Worm (Caenorhabditis elegans) whole organism, late embryonic: ENCODE measurements around the gene srj-22.
A peak's percentile ranks its signal among the peaks of the same experiment; 100 is the strongest.

Experiments used
- ama-1 ChIP-seq: fragments of 150-350 bp; optimal IDR thresholded peaks from 2 replicates; lab custom pipeline; 2014
- ceh-48 ChIP-seq: sonication (generic microtip); optimal IDR thresholded peaks from 2 replicates; lab custom pipeline; 2016; ENCODE audit warnings: missing genetic modification characterization, inconsistent platforms, missing compliant biosample characterization
- hlh-30 ChIP-seq: sonication (generic microtip); optimal IDR thresholded peaks from 2 replicates; lab custom pipeline; 2017; ENCODE audit warnings: antibody characterized with exemption, missing genetic modification characterization, missing compliant biosample characterization; ENCODE audit not compliant: insufficient read depth
- mec-3 ChIP-seq: sonication (generic microtip); optimal IDR thresholded peaks from 2 replicates; lab custom pipeline; 2016; ENCODE audit warnings: borderline replicate concordance, missing genetic modification characterization, missing compliant biosample characterization
- pqm-1 ChIP-seq: sonication (generic microtip); optimal IDR thresholded peaks from 2 replicates; lab custom pipeline; 2016; ENCODE audit warnings: missing genetic modification characterization, missing compliant biosample characterization
- tbx-2 ChIP-seq: sonication (generic microtip); optimal IDR thresholded peaks from 2 replicates; lab custom pipeline; 2016; ENCODE audit warnings: missing genetic modification characterization, missing compliant biosample characterization

DNA sequence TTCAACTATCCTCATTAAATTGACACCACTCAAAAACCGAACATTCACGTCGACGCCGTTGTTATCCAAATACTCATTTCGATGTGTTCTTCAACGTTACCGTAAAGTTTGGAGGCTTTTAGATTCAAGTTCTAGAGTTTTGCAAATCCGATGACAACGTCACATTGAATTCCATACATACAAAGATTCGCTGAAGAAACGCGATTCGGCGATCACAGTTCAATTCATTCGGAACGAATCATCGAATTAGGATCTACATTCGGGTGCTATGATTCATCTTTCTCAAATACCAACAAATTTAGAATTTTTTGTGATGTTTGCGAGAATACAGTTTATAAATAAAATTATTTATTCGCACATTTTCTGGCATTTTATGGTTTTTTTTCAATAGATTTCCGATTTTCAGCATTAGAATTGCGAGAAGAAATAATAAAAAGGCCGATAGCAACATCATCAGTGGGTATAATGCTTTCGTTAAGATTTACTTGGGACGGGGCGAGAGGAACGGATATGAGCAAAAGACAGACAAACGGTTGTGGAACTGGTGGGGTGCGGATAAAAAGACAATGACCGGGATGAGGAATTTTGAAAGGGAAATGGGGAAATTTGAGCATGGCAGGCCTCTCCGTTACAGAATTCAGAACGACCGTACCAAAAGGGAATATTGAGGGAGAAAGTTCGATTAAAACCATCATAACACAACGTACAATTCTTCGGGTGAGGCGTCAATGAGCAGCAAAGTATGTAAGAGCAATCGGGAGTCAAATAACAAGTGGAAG, 31.5 kb downstream of the srj-22 start:
- no peak for TF ChIP-seq mec-3 (tag; lab: Kevin White, UChicago)
- no peak for TF ChIP-seq pqm-1 (tag; lab: Kevin White, UChicago)
- no peak for TF ChIP-seq ceh-48 (tag; lab: Kevin White, UChicago)
- no peak for TF ChIP-seq tbx-2 (tag; lab: Kevin White, UChicago)
- TF ChIP-seq hlh-30, result no peak
- peak; percentile 45 for TF ChIP-seq ama-1
